Fruit fly (Drosophila melanogaster): ENCODE data around the gene CG4338.

DNA sequence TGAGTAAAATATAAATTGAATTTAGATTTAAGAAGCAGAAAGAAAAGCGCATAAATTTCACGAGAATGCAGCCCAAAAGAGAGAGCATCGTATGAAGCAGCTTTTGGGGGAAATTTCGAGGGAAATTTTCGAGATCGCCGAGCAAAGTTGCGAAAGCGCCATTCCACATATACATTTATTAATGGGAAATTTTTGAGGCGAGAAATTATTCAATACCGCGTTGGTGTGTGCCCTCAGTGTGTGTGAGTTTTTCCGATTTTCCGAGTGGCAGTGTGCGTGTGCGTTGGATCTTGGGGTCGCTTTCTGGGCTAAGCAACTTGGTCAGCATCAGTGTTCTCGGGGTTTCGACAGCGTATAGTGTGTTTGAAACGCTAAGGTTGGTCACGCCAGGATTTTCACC lies 34.6 kb downstream of the CG4338 start, which contains the start of gene Tm2:
- TF ChIP-seq CG8478 (optimal IDR thresholded peaks at IDR 0.05): no peak
- TF ChIP-seq CTCF (optimal IDR thresholded peaks at IDR 0.05): no peak

Measured in S2 (cell line).